Fruit fly (Drosophila melanogaster) whole organism, wandering third instar larva: ENCODE data around the gene CG5515.

Source experiments
- Abd-B ChIP-seq: fragments of >200 bp; optimal IDR thresholded peaks from 2 replicates; lab custom pipeline; 2017; ENCODE audit warnings: missing biosample characterization, missing genetic modification characterization
- CG32264 ChIP-seq: fragments of 200-800 bp; sonication (Bioruptor generic); optimal IDR thresholded peaks from 2 replicates; lab custom pipeline; 2016; ENCODE audit warnings: missing biosample characterization, missing genetic modification characterization
- CG9705 ChIP-seq: fragments of 200-800 bp; sonication (Bioruptor generic); optimal IDR thresholded peaks from 2 replicates; lab custom pipeline; 2018; ENCODE audit warnings: missing biosample characterization, mild to moderate bottlenecking, missing genetic modification characterization
- CrebA ChIP-seq: fragments of 200-800 bp; sonication (Bioruptor generic); optimal IDR thresholded peaks from 2 replicates; lab custom pipeline; 2016; ENCODE audit warnings: missing biosample characterization, mild to moderate bottlenecking, missing genetic modification characterization, borderline replicate concordance
- Dfd ChIP-seq: fragments of >200 bp; optimal IDR thresholded peaks from 2 replicates; lab custom pipeline; 2017; ENCODE audit warnings: missing biosample characterization, missing genetic modification characterization
- Dif ChIP-seq: fragments of 200-275, 200-300 bp; sonication (Bioruptor generic); optimal IDR thresholded peaks from 2 replicates; lab custom pipeline; 2018; ENCODE audit warnings: missing biosample characterization, missing genetic modification characterization; ENCODE audit not compliant: partially characterized antibody
- HLH106 ChIP-seq: fragments of 200-800 bp; optimal IDR thresholded peaks from 3 replicates; lab custom pipeline; 2019; ENCODE audit warnings: missing biosample characterization, mild to moderate bottlenecking, missing genetic modification characterization, moderate library complexity
- Hnf4 ChIP-seq: fragments of 200-800 bp; sonication (Bioruptor generic); optimal IDR thresholded peaks from 2 replicates; lab custom pipeline; 2016; ENCODE audit warnings: missing biosample characterization, mild to moderate bottlenecking, missing genetic modification characterization
- Hr78 ChIP-seq: fragments of >200 bp; optimal IDR thresholded peaks from 2 replicates; lab custom pipeline; 2017; ENCODE audit warnings: missing biosample characterization, missing genetic modification characterization
- Jra ChIP-seq: sonication (Bioruptor generic); optimal IDR thresholded peaks from 2 replicates; lab custom pipeline; 2016; ENCODE audit warnings: missing biosample characterization, missing genetic modification characterization
- Mio ChIP-seq: sonication (Bioruptor generic); optimal IDR thresholded peaks from 2 replicates; lab custom pipeline; 2016; ENCODE audit warnings: missing biosample characterization, missing genetic modification characterization
- Myc ChIP-seq: fragments of >200 bp; optimal IDR thresholded peaks from 2 replicates; lab custom pipeline; 2017
- N ChIP-seq: fragments of >200 bp; optimal IDR thresholded peaks from 2 replicates; lab custom pipeline; 2018; ENCODE audit warnings: missing biosample characterization, missing external identifiers, missing genetic modification characterization
- OdsH ChIP-seq: fragments of 200-800 bp; sonication (Bioruptor generic); optimal IDR thresholded peaks from 2 replicates; lab custom pipeline; 2016; ENCODE audit warnings: missing biosample characterization, mild to moderate bottlenecking, missing genetic modification characterization
- Rel ChIP-seq, 2 experiments: fragments of 200-800 bp; sonication (Bioruptor generic) in 1 of 2; optimal IDR thresholded peaks; 2 replicates in 1 of 2; 3 replicates in 1 of 2; lab custom pipeline; 2016 to 2019; ENCODE audit warnings: mild to moderate bottlenecking in 2 of 2, missing biosample characterization in 2 of 2, missing genetic modification characterization in 2 of 2, moderate library complexity in 1 of 2
- Sp1 ChIP-seq: fragments of 200-800 bp; sonication (Bioruptor generic); optimal IDR thresholded peaks from 3 replicates; lab custom pipeline; 2019; ENCODE audit warnings: missing biosample characterization, mild to moderate bottlenecking, missing genetic modification characterization, moderate library complexity
- Vsx2 ChIP-seq: fragments of 200-300, 225-300 bp; sonication (Bioruptor generic); optimal IDR thresholded peaks from 2 replicates; lab custom pipeline; 2018; ENCODE audit warnings: missing biosample characterization, missing genetic modification characterization; ENCODE audit not compliant: partially characterized antibody
- br ChIP-seq: fragments of 200-800 bp; sonication (Bioruptor generic); optimal IDR thresholded peaks from 2 replicates; lab custom pipeline; 2016; ENCODE audit warnings: missing biosample characterization, missing genetic modification characterization
- brk ChIP-seq: fragments of 200-800 bp; sonication (Bioruptor generic); optimal IDR thresholded peaks from 2 replicates; lab custom pipeline; 2016; ENCODE audit warnings: missing biosample characterization, mild to moderate bottlenecking, missing genetic modification characterization
- dl ChIP-seq, 2 experiments: fragments of 175-275, 200-275 bp in 1 of 2; fragments of 200-275 bp in 1 of 2; sonication (Bioruptor generic); optimal IDR thresholded peaks; lab custom pipeline; 2018; ENCODE audit warnings: mild to moderate bottlenecking in 2 of 2, missing biosample characterization in 2 of 2, missing genetic modification characterization in 2 of 2, moderate library complexity in 2 of 2; ENCODE audit not compliant: partially characterized antibody in 2 of 2, insufficient read depth in 1 of 2
- dmrt93B ChIP-seq: fragments of 200-800 bp; sonication (Bioruptor generic); optimal IDR thresholded peaks from 2 replicates; lab custom pipeline; 2018; ENCODE audit warnings: missing biosample characterization, mild to moderate bottlenecking, missing genetic modification characterization
- ey ChIP-seq: fragments of 200-800 bp; sonication (Bioruptor generic); optimal IDR thresholded peaks from 2 replicates; lab custom pipeline; 2016; ENCODE audit warnings: missing biosample characterization, missing genetic modification characterization
- foxo ChIP-seq, 2 experiments: fragments of 200-800 bp; sonication (Bioruptor generic); optimal IDR thresholded peaks; 2 replicates in 1 of 2; 3 replicates in 1 of 2; lab custom pipeline; 2016 to 2017; ENCODE audit warnings: missing biosample characterization in 2 of 2, missing genetic modification characterization in 2 of 2
- fru ChIP-seq: fragments of 200-800 bp; sonication (Bioruptor generic); optimal IDR thresholded peaks from 3 replicates; lab custom pipeline; 2016; ENCODE audit warnings: missing biosample characterization, mild to moderate bottlenecking, missing genetic modification characterization
- h ChIP-seq: fragments of 200-800 bp; sonication (Bioruptor generic); optimal IDR thresholded peaks from 3 replicates; lab custom pipeline; 2016; ENCODE audit warnings: missing biosample characterization, mild to moderate bottlenecking, missing genetic modification characterization
- jim ChIP-seq: fragments of 175-275, 200-325 bp; sonication (Bioruptor generic); optimal IDR thresholded peaks from 2 replicates; lab custom pipeline; 2016; ENCODE audit warnings: missing biosample characterization, mild to moderate bottlenecking, missing genetic modification characterization
- lola ChIP-seq: fragments of >200 bp; optimal IDR thresholded peaks from 2 replicates; lab custom pipeline; 2017; ENCODE audit warnings: missing biosample characterization, missing genetic modification characterization
- pan ChIP-seq: fragments of >200 bp; optimal IDR thresholded peaks from 2 replicates; lab custom pipeline; 2017
- psq ChIP-seq: fragments of 200-800 bp; sonication (Bioruptor generic); optimal IDR thresholded peaks from 3 replicates; lab custom pipeline; 2017; ENCODE audit warnings: missing biosample characterization, mild to moderate bottlenecking, missing genetic modification characterization, moderate library complexity
- rgr ChIP-seq: fragments of 200-800 bp; sonication (Bioruptor generic); optimal IDR thresholded peaks from 3 replicates; lab custom pipeline; 2016; ENCODE audit warnings: missing biosample characterization, mild to moderate bottlenecking, missing genetic modification characterization
- sv ChIP-seq: fragments of 200-800 bp; sonication (Bioruptor generic); optimal IDR thresholded peaks from 3 replicates; lab custom pipeline; 2016; ENCODE audit warnings: missing biosample characterization, missing genetic modification characterization
- tai ChIP-seq: sonication (Bioruptor generic); optimal IDR thresholded peaks from 2 replicates; lab custom pipeline; 2016; ENCODE audit warnings: missing biosample characterization, missing genetic modification characterization
- usp ChIP-seq: fragments of >200 bp; optimal IDR thresholded peaks from 2 replicates; lab custom pipeline; 2017; ENCODE audit warnings: missing biosample characterization, missing genetic modification characterization
- woc ChIP-seq: sonication (Bioruptor generic); optimal IDR thresholded peaks from 2 replicates; lab custom pipeline; 2016; ENCODE audit warnings: missing biosample characterization, mild to moderate bottlenecking, missing genetic modification characterization

The CG5515 gene

DNA sequence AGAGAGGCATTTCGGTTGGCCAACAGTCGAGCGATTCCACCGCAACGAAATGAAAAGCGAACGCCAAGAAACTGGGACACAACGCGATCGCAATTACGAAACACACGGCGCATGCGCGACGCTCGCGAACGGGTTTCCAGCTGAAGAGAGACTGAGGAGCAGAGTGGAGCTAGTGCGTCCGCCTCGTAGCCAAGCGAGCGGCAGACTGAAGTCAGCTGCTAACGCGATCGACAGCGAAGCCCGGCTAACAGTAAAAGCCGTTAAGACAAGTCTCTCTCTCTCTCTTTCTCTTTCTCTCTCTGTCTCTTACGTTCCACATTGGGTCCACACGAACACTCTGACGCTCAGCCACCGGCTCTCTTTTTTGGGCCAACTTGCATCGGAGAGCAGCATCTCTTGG, 29.9 kb upstream of the CG5515 start, which contains the start of gene CG17786:
CG17786 (minus strand) TSS at position 154 of the 400 bp plus-strand sequence.
- TF ChIP-seq Dif (GFP tag; lab: Kevin White, UChicago) (peak; percentile 72), jim (no peak), Hr78 (GFP tag; lab: Kevin White, UChicago) (no peak), HLH106 (tag; lab: Kevin White, UChicago) (no peak), Myc (lab: Kevin White, UChicago) (no peak), h (GFP tag; lab: Kevin White, UChicago) (peak; percentile 7), Sp1 (peak; percentile 43), br (GFP tag; lab: Kevin White, UChicago) (no peak), dl (GFP tag; optimal IDR thresholded peaks at IDR 0.05; lab: Kevin White, UChicago; ENCODE audit: insufficient read depth in 1 of 2, partially characterized antibody in 2 of 2) (peak in 1 of 2 experiments; percentile 72), psq (GFP tag; lab: Kevin White, UChicago) (peak; percentile 1), tai (GFP tag; lab: Kevin White, UChicago) (no peak)

DNA sequence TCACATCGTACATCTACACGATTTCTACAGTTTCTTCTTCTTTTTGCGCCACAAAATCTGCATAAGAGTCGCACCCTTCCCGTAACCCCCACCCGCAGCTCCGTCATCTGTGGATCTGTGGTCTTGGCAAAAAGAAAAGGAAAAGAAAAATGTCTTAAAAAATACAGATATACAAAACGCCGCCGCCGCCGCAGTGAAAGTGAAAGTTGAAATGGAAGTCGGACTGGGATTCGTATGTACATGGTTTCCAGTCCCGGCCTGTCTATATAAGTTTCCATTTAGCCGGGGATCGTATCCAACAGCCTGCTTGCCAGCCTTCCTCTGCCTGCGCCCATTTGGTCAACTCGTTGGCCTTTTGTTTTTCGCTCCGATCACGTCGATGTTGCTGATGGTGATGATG, 27.3 kb upstream of the CG5515 start:
- TF ChIP-seq HLH106 (tag; lab: Kevin White, UChicago) (no peak), Dfd (GFP tag; lab: Kevin White, UChicago) (no peak), jim (no peak), lola (GFP tag; lab: Kevin White, UChicago) (no peak), usp (GFP tag; lab: Kevin White, UChicago) (no peak), Hnf4 (GFP tag; lab: Kevin White, UChicago) (no peak), Sp1 (no peak), foxo (GFP tag; optimal IDR thresholded peaks at IDR 0.05; lab: Kevin White, UChicago) (no peak), CG9705 (GFP tag; lab: Kevin White, UChicago) (no peak), OdsH (no peak), dmrt93B (GFP tag; lab: Kevin White, UChicago) (no peak), Myc (lab: Kevin White, UChicago) (no peak), rgr (GFP tag; lab: Kevin White, UChicago) (no peak), psq (GFP tag; lab: Kevin White, UChicago) (no peak), dl (GFP tag; optimal IDR thresholded peaks at IDR 0.05; lab: Kevin White, UChicago; ENCODE audit: insufficient read depth in 1 of 2, partially characterized antibody in 2 of 2) (no peak)

DNA sequence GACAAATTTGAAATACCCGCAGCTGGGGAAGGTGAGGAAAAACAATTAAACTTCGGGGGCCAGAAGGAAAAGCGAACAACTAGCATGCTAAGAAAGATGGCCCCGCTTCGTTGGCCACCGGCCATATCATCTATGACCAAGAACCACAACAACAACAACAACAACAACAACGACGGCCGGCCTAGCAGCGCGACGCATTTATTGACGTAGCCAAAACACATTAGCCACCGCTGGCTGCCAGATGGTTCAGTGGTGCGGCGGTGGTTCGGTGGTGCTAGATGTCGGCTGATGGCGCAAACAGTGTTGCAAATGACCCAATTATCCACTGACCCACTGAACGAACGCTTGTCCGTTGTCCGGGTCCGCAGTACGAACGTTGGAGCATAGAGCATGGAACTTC, 24.9 kb upstream of the CG5515 start:
- TF ChIP-seq dmrt93B (GFP tag; lab: Kevin White, UChicago): no peak
- no peak for TF ChIP-seq Myc (lab: Kevin White, UChicago)
- TF ChIP-seq brk (GFP tag; lab: Kevin White, UChicago): no peak
- no peak for TF ChIP-seq fru (GFP tag; lab: Kevin White, UChicago)
- TF ChIP-seq Sp1: no peak

DNA sequence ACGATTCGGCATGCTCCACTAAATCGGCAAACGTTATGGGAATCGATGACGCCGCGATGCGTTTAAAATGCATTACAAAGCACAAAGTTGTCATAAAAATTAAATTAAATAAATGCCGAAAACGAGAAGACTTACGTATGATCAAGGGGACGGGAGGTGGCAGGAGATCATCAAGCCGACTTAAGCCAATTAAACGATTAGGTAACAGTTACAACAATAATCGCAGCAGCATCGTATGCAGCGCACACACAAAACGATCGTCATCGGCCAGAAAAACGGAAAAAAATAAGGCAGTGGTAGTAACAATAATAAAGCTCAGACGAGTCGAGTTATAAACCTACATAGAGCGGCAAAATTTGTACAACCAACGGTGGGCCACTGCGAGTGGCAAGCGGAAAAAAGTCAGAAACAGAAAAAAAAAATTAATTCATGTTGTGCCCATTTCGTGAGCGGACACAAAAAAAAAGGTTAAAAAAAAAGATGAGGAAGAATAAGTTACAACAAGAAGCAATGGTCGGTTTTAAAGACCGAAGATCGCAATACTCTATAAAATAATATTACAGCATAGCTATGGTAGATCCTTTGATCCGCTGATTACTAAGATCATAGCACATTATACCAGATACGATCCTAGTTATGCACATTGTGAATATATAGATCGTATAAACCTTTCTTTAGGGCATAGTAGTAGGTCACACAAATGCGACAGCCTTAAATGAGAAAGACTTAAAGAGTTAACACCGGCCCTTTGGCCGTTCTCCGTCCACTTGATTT, 17.8 kb upstream of the CG5515 start:
- TF ChIP-seq Myc (lab: Kevin White, UChicago): no peak
- TF ChIP-seq Jra: no peak
- no peak for TF ChIP-seq Rel (GFP tag; optimal IDR thresholded peaks at IDR 0.05; lab: Kevin White, UChicago)
- no peak for TF ChIP-seq Rel (tag; optimal IDR thresholded peaks at IDR 0.05; lab: Kevin White, UChicago)
- no peak for TF ChIP-seq tai (GFP tag; lab: Kevin White, UChicago)
- TF ChIP-seq Hr78 (GFP tag; lab: Kevin White, UChicago): no peak
- no peak for TF ChIP-seq CrebA (GFP tag; lab: Kevin White, UChicago)
- TF ChIP-seq dl (GFP tag; optimal IDR thresholded peaks at IDR 0.05; lab: Kevin White, UChicago; ENCODE audit: insufficient read depth in 1 of 2, partially characterized antibody in 2 of 2): no peak
- TF ChIP-seq fru (GFP tag; lab: Kevin White, UChicago): peak; percentile 48
- TF ChIP-seq CG32264 (GFP tag; lab: Kevin White, UChicago): no peak
- peak; percentile 1 for TF ChIP-seq ey (GFP tag; lab: Kevin White, UChicago)
- TF ChIP-seq rgr (GFP tag; lab: Kevin White, UChicago): peak; percentile 2
- peak; percentile 42 for TF ChIP-seq h (GFP tag; lab: Kevin White, UChicago)
- peak in 1 of 2 experiments; percentile 9 for TF ChIP-seq foxo (GFP tag; optimal IDR thresholded peaks at IDR 0.05; lab: Kevin White, UChicago)

DNA sequence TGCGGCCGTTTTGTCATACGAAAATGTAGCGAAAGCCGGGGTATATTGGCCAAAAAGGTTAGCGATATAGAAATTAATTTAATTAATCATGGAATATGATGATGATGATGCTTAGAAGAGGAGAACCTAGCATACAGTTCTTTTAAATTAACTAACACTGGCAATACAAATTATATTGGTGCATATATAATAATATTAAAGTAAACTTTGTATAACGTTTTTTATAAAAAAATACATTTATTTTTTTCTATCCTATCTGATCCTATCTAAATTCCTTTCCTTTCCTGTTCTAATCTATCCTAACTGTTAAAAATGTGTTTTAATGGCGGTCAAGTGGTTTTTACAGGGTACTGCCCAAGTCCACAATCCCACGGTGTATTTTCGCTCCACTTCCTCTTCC, 17.2 kb upstream of the CG5515 start:
- TF ChIP-seq jim (no peak), Dfd (GFP tag; lab: Kevin White, UChicago) (no peak), CrebA (GFP tag; lab: Kevin White, UChicago) (no peak), Dif (GFP tag; lab: Kevin White, UChicago) (no peak), N (GFP tag; lab: Kevin White, UChicago) (no peak), HLH106 (tag; lab: Kevin White, UChicago) (peak; percentile 27), pan (lab: Kevin White, UChicago) (peak; percentile 54), Jra (no peak), woc (GFP tag; lab: Kevin White, UChicago) (no peak), Myc (lab: Kevin White, UChicago) (no peak), br (GFP tag; lab: Kevin White, UChicago) (no peak), dl (GFP tag; optimal IDR thresholded peaks at IDR 0.05; lab: Kevin White, UChicago; ENCODE audit: insufficient read depth in 1 of 2, partially characterized antibody in 2 of 2) (no peak), Mio (GFP tag; lab: Kevin White, UChicago) (no peak), foxo (GFP tag; optimal IDR thresholded peaks at IDR 0.05; lab: Kevin White, UChicago) (peak in 1 of 2 experiments; percentile 53), Abd-B (GFP tag; lab: Kevin White, UChicago) (no peak), fru (GFP tag; lab: Kevin White, UChicago) (no peak), CG32264 (GFP tag; lab: Kevin White, UChicago) (no peak), Rel (GFP tag; optimal IDR thresholded peaks at IDR 0.05; lab: Kevin White, UChicago) (no peak), Rel (tag; optimal IDR thresholded peaks at IDR 0.05; lab: Kevin White, UChicago) (no peak), OdsH (peak; percentile 23), tai (GFP tag; lab: Kevin White, UChicago) (no peak), h (GFP tag; lab: Kevin White, UChicago) (no peak), Vsx2 (GFP tag; lab: Kevin White, UChicago) (no peak), Sp1 (peak; percentile 43), CG9705 (GFP tag; lab: Kevin White, UChicago) (no peak), sv (no peak), psq (GFP tag; lab: Kevin White, UChicago) (peak; percentile 41)
